Worm (Caenorhabditis elegans): ENCODE measurements around the gene Y62H9A.16.

The Y62H9A.16 gene

DNA sequence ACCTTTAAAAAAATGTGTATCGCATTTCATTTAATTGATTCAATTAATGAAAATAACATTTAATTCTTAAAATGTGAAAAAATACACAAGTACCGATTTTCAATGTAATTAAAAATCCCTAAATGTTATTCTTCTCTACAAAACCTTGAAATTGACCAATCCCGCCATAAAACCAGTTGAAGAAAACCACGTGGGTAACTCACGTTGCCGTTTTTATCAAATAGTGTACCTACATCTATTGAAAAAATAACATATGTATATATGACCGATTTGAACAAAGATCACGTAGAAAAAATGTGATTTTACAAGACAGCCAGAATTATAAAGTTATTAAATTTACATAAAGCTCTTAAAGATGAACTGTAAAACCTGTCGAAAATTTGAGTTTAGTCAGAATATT is 47.1 kb downstream of the Y62H9A.16 start:
- TF ChIP-seq dao-5 (tag; optimal IDR thresholded peaks at IDR 0.05): no peak
- no peak for TF ChIP-seq him-1 (tag; optimal IDR thresholded peaks at IDR 0.05)
- no peak for TF ChIP-seq W03F9.2 (tag; optimal IDR thresholded peaks at IDR 0.05)

DNA sequence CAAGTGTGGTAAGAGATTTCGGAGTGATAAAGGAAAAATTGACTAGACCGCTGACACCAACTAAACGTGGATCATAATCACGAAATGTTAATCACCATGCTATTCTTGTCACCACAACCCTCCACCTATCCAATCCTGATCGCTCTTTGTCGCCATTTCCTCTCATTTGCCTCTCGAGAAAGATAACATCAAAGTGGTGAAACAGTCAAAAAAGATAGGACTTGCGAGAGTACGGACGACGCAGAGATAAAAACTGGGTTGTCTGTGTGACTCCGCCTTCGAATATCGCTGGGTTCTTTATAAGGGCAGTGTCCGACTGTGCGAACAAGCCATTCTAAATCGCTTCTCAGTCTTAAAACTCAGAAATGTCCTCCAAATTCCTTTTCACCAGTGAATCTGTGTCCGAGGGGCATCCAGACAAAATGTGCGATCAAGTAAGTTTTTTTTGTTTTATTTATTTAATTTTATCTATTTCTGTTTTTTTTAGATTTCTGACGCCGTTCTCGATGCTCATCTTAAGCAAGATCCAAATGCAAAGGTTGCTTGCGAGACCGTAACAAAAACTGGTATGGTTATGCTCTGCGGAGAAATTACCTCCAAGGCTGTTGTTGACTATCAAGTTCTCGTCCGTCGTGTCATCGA is 47.7 kb downstream of the Y62H9A.16 start, which contains the start of gene sams-1:
sams-1 (plus strand) TSS at position 300 of the 642 bp plus-strand sequence.
- TF ChIP-seq dao-5 (tag; optimal IDR thresholded peaks at IDR 0.05): no peak
- TF ChIP-seq W03F9.2 (tag; optimal IDR thresholded peaks at IDR 0.05): no peak
- no peak for TF ChIP-seq him-1 (tag; optimal IDR thresholded peaks at IDR 0.05)

DNA sequence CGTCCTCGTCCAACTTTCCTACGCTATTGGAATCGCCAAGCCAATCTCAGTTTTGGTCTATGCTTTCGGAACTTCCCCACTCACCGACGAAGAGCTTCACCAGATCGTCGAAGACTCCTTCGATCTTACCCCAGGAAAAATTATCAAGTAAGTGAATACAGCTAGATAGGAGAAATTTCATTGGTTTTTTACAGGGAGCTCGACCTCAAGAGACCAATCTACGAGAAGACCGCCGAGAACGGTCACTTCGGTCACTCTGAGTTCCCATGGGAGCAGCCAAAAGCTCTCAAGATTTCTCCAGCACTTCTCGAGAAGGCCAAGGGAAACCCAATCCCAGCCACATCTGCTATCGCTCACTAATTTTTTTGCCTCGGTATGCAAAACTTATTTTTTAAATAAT is 48.9 kb downstream of the Y62H9A.16 start:
- TF ChIP-seq dao-5 (tag; optimal IDR thresholded peaks at IDR 0.05) (no peak), him-1 (tag; optimal IDR thresholded peaks at IDR 0.05) (no peak), W03F9.2 (tag; optimal IDR thresholded peaks at IDR 0.05) (no peak)

DNA sequence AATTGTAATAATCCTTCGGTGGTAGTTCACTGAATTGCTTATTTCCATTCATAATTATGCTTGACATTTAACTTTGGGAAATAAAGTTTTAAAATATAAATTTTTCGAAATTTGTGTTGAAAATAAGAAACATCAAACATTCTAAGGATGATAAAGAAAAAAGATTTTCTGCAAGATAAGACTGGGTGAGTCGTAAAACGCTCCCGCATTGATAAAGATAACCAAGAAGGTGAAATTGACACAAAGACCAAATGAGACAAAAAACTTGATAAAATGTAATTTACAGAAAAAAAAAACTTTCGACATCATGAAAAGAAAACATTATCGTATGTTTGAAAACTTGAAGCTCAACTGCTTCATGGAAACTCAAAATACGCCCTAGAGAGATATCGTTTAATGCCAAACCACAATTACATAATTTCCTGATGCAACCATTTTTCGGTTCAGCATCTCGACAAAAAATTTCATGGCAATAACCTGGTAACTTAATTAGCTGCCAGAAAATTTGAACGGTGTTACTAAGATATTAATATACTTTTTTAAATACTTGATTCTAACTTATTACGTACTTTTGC is 50.0 kb downstream of the Y62H9A.16 start:
- TF ChIP-seq him-1 (tag; optimal IDR thresholded peaks at IDR 0.05): no peak
- TF ChIP-seq W03F9.2 (tag; optimal IDR thresholded peaks at IDR 0.05): no peak
- TF ChIP-seq dao-5 (tag; optimal IDR thresholded peaks at IDR 0.05): no peak

DNA sequence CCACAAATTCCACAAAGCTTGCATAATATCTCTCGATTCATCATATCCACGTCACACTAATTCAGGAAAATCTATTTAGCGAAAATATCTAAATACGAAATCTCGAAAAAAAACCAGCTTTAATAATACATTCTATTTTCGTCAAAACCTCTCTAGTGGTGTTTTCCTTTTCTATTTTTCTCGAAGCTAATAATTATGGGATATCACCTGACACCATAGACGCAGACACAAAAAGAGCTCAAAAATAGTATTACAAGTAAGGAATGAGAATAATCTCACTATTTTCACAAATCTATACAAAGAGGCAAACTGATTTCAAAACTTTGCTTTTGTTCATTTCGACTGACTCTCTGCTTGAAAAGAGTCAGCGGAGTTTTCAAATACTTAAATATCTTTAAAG is 51.0 kb downstream of the Y62H9A.16 start:
- TF ChIP-seq him-1 (tag; optimal IDR thresholded peaks at IDR 0.05) (no peak), W03F9.2 (tag; optimal IDR thresholded peaks at IDR 0.05) (no peak), dao-5 (tag; optimal IDR thresholded peaks at IDR 0.05) (no peak)

DNA sequence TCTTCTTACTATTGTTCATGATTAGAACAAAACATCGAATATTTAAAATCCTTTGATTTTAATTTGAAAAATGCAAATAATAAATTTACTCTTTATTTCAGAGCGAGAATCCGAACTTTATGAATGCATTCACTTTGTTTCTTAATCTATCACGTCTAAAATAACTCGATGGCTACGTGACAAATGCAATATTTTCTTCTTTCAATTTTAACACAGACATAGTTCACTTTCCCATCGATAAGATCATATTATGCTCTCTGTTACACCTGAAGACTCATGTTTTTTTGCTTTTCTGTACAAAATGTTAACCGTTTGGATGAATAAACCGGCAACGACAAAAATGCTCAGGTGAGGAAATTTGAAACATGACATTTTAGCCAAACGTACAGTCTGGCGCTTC is 51.5 kb downstream of the Y62H9A.16 start:
- TF ChIP-seq him-1 (tag; optimal IDR thresholded peaks at IDR 0.05) (no peak), W03F9.2 (tag; optimal IDR thresholded peaks at IDR 0.05) (no peak), dao-5 (tag; optimal IDR thresholded peaks at IDR 0.05) (no peak)

Measured in whole organism, L4/young adult.